Fruit fly (Drosophila melanogaster) whole organism, adult: ENCODE results near the gene Ip259.
A peak's percentile ranks its signal among the peaks of the same experiment; 100 is the strongest.

Experiments
- CG11617 ChIP-seq: fragments of 200-800 bp; sonication (Bioruptor generic); optimal IDR thresholded peaks from 2 replicates; lab custom pipeline; 2017; ENCODE audit warnings: mild to moderate bottlenecking, missing biosample characterization, missing genetic modification reagents, missing genetic modification characterization
- CG12768 ChIP-seq: fragments of 200-800 bp; sonication (Bioruptor generic); optimal IDR thresholded peaks from 2 replicates; lab custom pipeline; 2017; ENCODE audit warnings: missing biosample characterization, missing genetic modification characterization, mild to moderate bottlenecking, moderate library complexity, missing genetic modification reagents
- CG14711 ChIP-seq: fragments of 200-800 bp; sonication (Bioruptor generic); optimal IDR thresholded peaks from 2 replicates; lab custom pipeline; 2018; ENCODE audit warnings: missing biosample characterization, mild to moderate bottlenecking, missing genetic modification characterization, moderate library complexity
- CG1620 ChIP-seq: fragments of 200-800 bp; sonication (Bioruptor generic); optimal IDR thresholded peaks from 2 replicates; lab custom pipeline; 2016; ENCODE audit warnings: missing biosample characterization, missing genetic modification characterization
- CG5204 ChIP-seq: fragments of 200-800 bp; sonication (Bioruptor generic); optimal IDR thresholded peaks from 2 replicates; lab custom pipeline; 2016; ENCODE audit warnings: missing biosample characterization, missing genetic modification characterization
- Clk ChIP-seq: fragments of 200-800 bp; sonication (Bioruptor generic); optimal IDR thresholded peaks from 2 replicates; lab custom pipeline; 2017; ENCODE audit warnings: missing biosample characterization, missing genetic modification characterization
- Hr96 ChIP-seq: fragments of 200-800 bp; sonication (Bioruptor generic); optimal IDR thresholded peaks from 2 replicates; lab custom pipeline; 2016; ENCODE audit warnings: missing biosample characterization, missing genetic modification characterization
- cic ChIP-seq: fragments of 200-800 bp; sonication (Bioruptor generic); optimal IDR thresholded peaks from 2 replicates; lab custom pipeline; 2017; ENCODE audit warnings: missing biosample characterization, mild to moderate bottlenecking, missing genetic modification characterization, moderate library complexity
- cnc ChIP-seq, 2 experiments: fragments of >200 bp; optimal IDR thresholded peaks; 2 replicates each; lab custom pipeline; 2017
- kay ChIP-seq: fragments of 200-800 bp; sonication (Bioruptor generic); peaks from one replicate; lab custom pipeline; 2016; ENCODE audit warnings: missing biosample characterization, missing genetic modification characterization, borderline replicate concordance
- ovo ChIP-seq: fragments of 200-800 bp; sonication (Bioruptor generic); optimal IDR thresholded peaks from 2 replicates; lab custom pipeline; 2016; ENCODE audit warnings: missing biosample characterization, missing genetic modification characterization
- pad ChIP-seq: fragments of 200-800 bp; sonication (Bioruptor generic); optimal IDR thresholded peaks from 3 replicates; lab custom pipeline; 2017; ENCODE audit warnings: missing biosample characterization, missing genetic modification characterization, mild to moderate bottlenecking, moderate library complexity, missing genetic modification reagents
- tj ChIP-seq: fragments of 200-800 bp; sonication (Bioruptor generic); optimal IDR thresholded peaks from 3 replicates; lab custom pipeline; 2017; ENCODE audit warnings: missing biosample characterization, mild to moderate bottlenecking, missing genetic modification characterization, moderate library complexity

dm6 chr2L:10437317-10437716, 29.2 kb downstream of the Ip259 start, which contains the start of gene STUB1:
- TF ChIP-seq tj: no peak
- no peak for TF ChIP-seq Clk (GFP tag; lab: Kevin White, UChicago)
- TF ChIP-seq cnc (optimal IDR thresholded peaks at IDR 0.05; lab: Kevin White, UChicago): no peak
- TF ChIP-seq kay (GFP tag; lab: Kevin White, UChicago): no peak
- no peak for TF ChIP-seq cic
- no peak for TF ChIP-seq pad
- TF ChIP-seq Hr96 (GFP tag; lab: Kevin White, UChicago): no peak
- no peak for TF ChIP-seq CG1620 (GFP tag; lab: Kevin White, UChicago)
- no peak for TF ChIP-seq CG11617 (GFP tag; lab: Kevin White, UChicago)
- TF ChIP-seq CG14711 (tag; lab: Kevin White, UChicago): peak; percentile 95
- TF ChIP-seq ovo (GFP tag; lab: Kevin White, UChicago): no peak
- no peak for TF ChIP-seq CG5204 (GFP tag; lab: Kevin White, UChicago)
- TF ChIP-seq CG12768 (GFP tag; lab: Kevin White, UChicago): no peak
